Worm (Caenorhabditis elegans) whole organism, L2 larva: ENCODE measurements around the gene exc-5.
A peak's percentile ranks its signal among the peaks of the same experiment; 100 is the strongest.
"Not testable (repeated sequence)": the region's sequence is repeated elsewhere in the genome, so short reads cannot be mapped to it uniquely, and the experiment has no call there.

Experiments used
- C34F6.9 ChIP-seq: fragments of 150-350 bp; optimal IDR thresholded peaks from 2 replicates; lab custom pipeline; 2014; ENCODE audit warnings: missing biosample characterization, missing genetic modification characterization
- R02D3.7 ChIP-seq: fragments of 150-350 bp; optimal IDR thresholded peaks from 2 replicates; lab custom pipeline; 2014; ENCODE audit warnings: missing biosample characterization, missing genetic modification characterization
- ZK546.5 ChIP-seq: sonication (generic microtip); optimal IDR thresholded peaks from 2 replicates; lab custom pipeline; 2017; ENCODE audit warnings: missing biosample characterization, missing genetic modification characterization
- alr-1 ChIP-seq: fragments of 150-350 bp; optimal IDR thresholded peaks from 2 replicates; lab custom pipeline; 2014; ENCODE audit warnings: missing biosample characterization, missing genetic modification characterization
- aly-2 ChIP-seq: fragments of 150-350 bp; optimal IDR thresholded peaks from 2 replicates; lab custom pipeline; 2014; ENCODE audit warnings: missing biosample characterization, missing genetic modification characterization
- ama-1 ChIP-seq: fragments of 150-350 bp; optimal IDR thresholded peaks from 2 replicates; lab custom pipeline; 2018; ENCODE audit warnings: inconsistent platforms
- blmp-1 ChIP-seq: sonication (generic microtip); optimal IDR thresholded peaks from 2 replicates; lab custom pipeline; 2017; ENCODE audit warnings: missing genetic modification characterization, mild to moderate bottlenecking, missing compliant biosample characterization, antibody characterized with exemption, moderate library complexity; ENCODE audit not compliant: insufficient read depth
- ceh-16 ChIP-seq: fragments of 150-350 bp; optimal IDR thresholded peaks from 2 replicates; lab custom pipeline; 2014; ENCODE audit warnings: missing biosample characterization, missing genetic modification characterization
- ceh-82 ChIP-seq: fragments of 150-350 bp; optimal IDR thresholded peaks from 2 replicates; lab custom pipeline; 2014; ENCODE audit warnings: missing biosample characterization, missing genetic modification characterization
- crh-2 ChIP-seq: sonication (generic microtip); optimal IDR thresholded peaks from 2 replicates; lab custom pipeline; 2017; ENCODE audit warnings: missing biosample characterization, missing genetic modification characterization
- dmd-4 ChIP-seq: sonication (generic microtip); optimal IDR thresholded peaks from 2 replicates; lab custom pipeline; 2017; ENCODE audit warnings: missing biosample characterization, missing genetic modification characterization
- egl-27 ChIP-seq: sonication (generic microtip); optimal IDR thresholded peaks from 3 replicates; lab custom pipeline; 2017; ENCODE audit warnings: missing biosample characterization, missing genetic modification reagents, missing genetic modification characterization
- elt-1 ChIP-seq: fragments of 150-350 bp; optimal IDR thresholded peaks from 2 replicates; lab custom pipeline; 2014; ENCODE audit warnings: missing biosample characterization, missing genetic modification characterization
- elt-3 ChIP-seq: sonication (generic microtip); optimal IDR thresholded peaks from 2 replicates; lab custom pipeline; 2017; ENCODE audit warnings: missing biosample characterization, missing genetic modification characterization
- fos-1 ChIP-seq: fragments of 150-350 bp; optimal IDR thresholded peaks from 2 replicates; lab custom pipeline; 2014; ENCODE audit warnings: missing biosample characterization, missing genetic modification characterization
- gmeb-1 ChIP-seq: fragments of 150-350 bp; optimal IDR thresholded peaks from 2 replicates; lab custom pipeline; 2014; ENCODE audit warnings: missing biosample characterization, missing genetic modification characterization
- lin-11 ChIP-seq: fragments of 150-350 bp; sonication (generic microtip); optimal IDR thresholded peaks from 2 replicates; lab custom pipeline; 2014; ENCODE audit warnings: missing biosample characterization, missing genetic modification characterization, inconsistent platforms, mixed read lengths
- lin-13 ChIP-seq: fragments of 150-350 bp; optimal IDR thresholded peaks from 2 replicates; lab custom pipeline; 2014; ENCODE audit warnings: missing biosample characterization, missing genetic modification reagents, missing genetic modification characterization
- lin-39 ChIP-seq: fragments of 150-350 bp; optimal IDR thresholded peaks from 2 replicates; lab custom pipeline; 2014; ENCODE audit warnings: missing biosample characterization, missing genetic modification reagents, missing genetic modification characterization
- lsy-2 ChIP-seq, 2 experiments: fragments of 150-350 bp in 1 of 2; sonication (generic microtip) in 1 of 2; optimal IDR thresholded peaks; 2 replicates each; lab custom pipeline; 2014 to 2017; ENCODE audit warnings: missing biosample characterization in 2 of 2, missing genetic modification characterization in 2 of 2
- mab-5 ChIP-seq: fragments of 150-350 bp; optimal IDR thresholded peaks from 2 replicates; lab custom pipeline; 2014; ENCODE audit warnings: missing biosample characterization, missing genetic modification characterization
- mbf-1 ChIP-seq: sonication (generic microtip); optimal IDR thresholded peaks from 2 replicates; lab custom pipeline; 2017; ENCODE audit warnings: missing biosample characterization, missing genetic modification characterization
- mdl-1 ChIP-seq, 2 experiments: fragments of 150-350 bp in 1 of 2; sonication (generic microtip) in 1 of 2; optimal IDR thresholded peaks; 2 replicates each; lab custom pipeline; 2017; ENCODE audit warnings: missing biosample characterization in 2 of 2, missing genetic modification characterization in 2 of 2
- nhr-10 ChIP-seq: sonication (generic microtip); optimal IDR thresholded peaks from 2 replicates; lab custom pipeline; 2017; ENCODE audit warnings: missing biosample characterization, missing genetic modification characterization
- nhr-11 ChIP-seq: fragments of 150-350 bp; optimal IDR thresholded peaks from 2 replicates; lab custom pipeline; 2014; ENCODE audit warnings: missing biosample characterization, missing genetic modification characterization
- nhr-21 ChIP-seq: fragments of 150-350 bp; optimal IDR thresholded peaks from 2 replicates; lab custom pipeline; 2014; ENCODE audit warnings: missing biosample characterization, missing genetic modification characterization
- nhr-23 ChIP-seq: fragments of 150-350 bp; optimal IDR thresholded peaks from 2 replicates; lab custom pipeline; 2014; ENCODE audit warnings: missing biosample characterization, missing genetic modification reagents, missing genetic modification characterization
- nhr-237 ChIP-seq: fragments of 150-350 bp; optimal IDR thresholded peaks from 2 replicates; lab custom pipeline; 2014; ENCODE audit warnings: missing biosample characterization, missing genetic modification characterization
- nhr-25 ChIP-seq: fragments of 150-350 bp; sonication (generic microtip); optimal IDR thresholded peaks from 3 replicates; lab custom pipeline; 2014; ENCODE audit warnings: missing biosample characterization, missing genetic modification characterization
- nhr-6 ChIP-seq: fragments of 150-350 bp; optimal IDR thresholded peaks from 2 replicates; lab custom pipeline; 2014; ENCODE audit warnings: missing biosample characterization, missing genetic modification characterization
- nhr-77 ChIP-seq: fragments of 150-350 bp; optimal IDR thresholded peaks from 2 replicates; lab custom pipeline; 2014; ENCODE audit warnings: missing biosample characterization, missing genetic modification characterization
- peb-1 ChIP-seq: fragments of 150-350 bp; optimal IDR thresholded peaks from 2 replicates; lab custom pipeline; 2014; ENCODE audit warnings: missing biosample characterization, missing genetic modification characterization
- sem-4 ChIP-seq: fragments of 150-350 bp; optimal IDR thresholded peaks from 2 replicates; lab custom pipeline; 2014; ENCODE audit warnings: missing biosample characterization, missing genetic modification reagents, missing genetic modification characterization
- skn-1 ChIP-seq: sonication (generic microtip); optimal IDR thresholded peaks from 2 replicates; lab custom pipeline; 2017; ENCODE audit warnings: missing biosample characterization, missing genetic modification characterization
- sma-3 ChIP-seq: sonication (generic microtip); optimal IDR thresholded peaks from 2 replicates; lab custom pipeline; 2016; ENCODE audit warnings: missing genetic modification reagents, missing genetic modification characterization, missing compliant biosample characterization
- snpc-4 ChIP-seq: fragments of 150-350 bp; optimal IDR thresholded peaks from 2 replicates; lab custom pipeline; 2014; ENCODE audit warnings: missing biosample characterization, missing genetic modification characterization
- unc-55 ChIP-seq: fragments of 150-350 bp; sonication (generic microtip); optimal IDR thresholded peaks from 3 replicates; lab custom pipeline; 2014; ENCODE audit warnings: missing biosample characterization, missing genetic modification reagents, missing genetic modification characterization
- unc-62 ChIP-seq: fragments of 150-350 bp; optimal IDR thresholded peaks from 2 replicates; lab custom pipeline; 2014; ENCODE audit warnings: missing biosample characterization, missing genetic modification reagents, missing genetic modification characterization
- ztf-1 ChIP-seq: fragments of 200-800 bp; sonication (Bioruptor generic); conservative IDR thresholded peaks from 2 replicates; pipeline ENCODE4 v1.3.6; 2022; ENCODE audit warnings: missing genetic modification characterization, missing compliant biosample characterization
- ztf-4 ChIP-seq: fragments of 150-350 bp; optimal IDR thresholded peaks from 2 replicates; lab custom pipeline; 2014; ENCODE audit warnings: missing biosample characterization, missing genetic modification characterization

The exc-5 gene

DNA sequence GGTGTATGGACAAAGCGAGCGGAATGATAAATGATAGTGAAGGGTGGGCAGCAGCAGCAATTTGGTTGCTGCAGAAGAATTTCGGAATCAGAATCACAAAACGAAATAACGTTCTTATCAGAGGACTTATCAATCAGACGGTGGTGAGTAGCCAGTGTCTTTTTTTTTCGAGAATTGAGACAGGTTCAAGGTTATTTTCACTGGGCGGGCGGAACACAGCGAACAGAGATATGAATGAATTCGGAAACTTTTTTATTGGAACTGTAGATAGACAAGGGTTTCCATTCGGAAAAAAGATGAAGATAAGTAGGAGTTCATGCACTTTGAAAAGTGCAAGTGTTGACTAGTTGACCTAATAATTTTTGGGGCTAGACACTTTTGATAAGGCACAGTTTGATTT is 20.2 kb downstream of the exc-5 start (continued):
- no peak for TF ChIP-seq R02D3.7 (tag; lab: Kevin White, UChicago)
- TF ChIP-seq sem-4 (tag; lab: Kevin White, UChicago) = peak; percentile 42
- TF ChIP-seq mab-5 (tag; lab: Kevin White, UChicago) = no peak

DNA sequence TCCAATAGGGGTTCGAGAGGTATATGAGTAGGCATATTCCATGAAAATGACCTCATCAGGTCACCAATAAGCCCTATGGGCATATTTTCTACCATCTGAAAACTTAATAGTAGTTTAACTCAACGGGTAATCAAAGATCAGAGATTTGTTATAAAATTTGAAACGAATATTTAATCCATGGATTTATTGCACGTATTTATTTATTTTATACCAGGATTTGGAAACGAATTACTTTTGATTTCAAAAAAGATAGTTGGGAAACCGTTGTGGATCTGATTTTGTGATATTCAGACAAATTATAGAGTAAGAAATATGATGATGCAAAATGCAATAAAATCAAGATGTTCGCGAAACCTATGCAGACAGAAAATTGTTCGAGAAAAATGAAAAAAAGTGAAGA is 20.7 kb downstream of the exc-5 start, which contains the start of gene C33D9.3:
Gene C33D9.3 (minus strand): TSS at position 101 of the 400 bp plus-strand sequence.
- TF ChIP-seq ztf-1 (GFP tag; lab: Robert Waterston, UW) = no peak
- no peak for TF ChIP-seq ceh-82
- no peak for TF ChIP-seq lin-13 (GFP tag; lab: Kevin White, UChicago)
- TF ChIP-seq R02D3.7 (tag; lab: Kevin White, UChicago) = no peak
- TF ChIP-seq mbf-1 (tag; lab: Kevin White, UChicago) = no peak
- no peak for TF ChIP-seq lin-11 (tag; lab: Kevin White, UChicago)
- TF ChIP-seq ceh-16 (tag; lab: Kevin White, UChicago) = no peak
- TF ChIP-seq nhr-21 (tag; lab: Kevin White, UChicago) = no peak
- no peak for TF ChIP-seq lin-39
- TF ChIP-seq dmd-4 = no peak
- TF ChIP-seq nhr-11 (tag; lab: Kevin White, UChicago) = no peak
- no peak for TF ChIP-seq elt-1 (tag; lab: Kevin White, UChicago)
- no peak for TF ChIP-seq gmeb-1 (tag; lab: Kevin White, UChicago)
- TF ChIP-seq ZK546.5 = no peak
- TF ChIP-seq C34F6.9 (tag; lab: Kevin White, UChicago) = no peak
- TF ChIP-seq crh-2 (tag; lab: Kevin White, UChicago) = no peak
- no peak for TF ChIP-seq blmp-1 (tag; lab: Kevin White, UChicago)
- TF ChIP-seq fos-1 (tag; lab: Kevin White, UChicago) = no peak
- TF ChIP-seq peb-1 (tag; lab: Kevin White, UChicago) = no peak
- no peak for TF ChIP-seq elt-3 (tag; lab: Kevin White, UChicago)

DNA sequence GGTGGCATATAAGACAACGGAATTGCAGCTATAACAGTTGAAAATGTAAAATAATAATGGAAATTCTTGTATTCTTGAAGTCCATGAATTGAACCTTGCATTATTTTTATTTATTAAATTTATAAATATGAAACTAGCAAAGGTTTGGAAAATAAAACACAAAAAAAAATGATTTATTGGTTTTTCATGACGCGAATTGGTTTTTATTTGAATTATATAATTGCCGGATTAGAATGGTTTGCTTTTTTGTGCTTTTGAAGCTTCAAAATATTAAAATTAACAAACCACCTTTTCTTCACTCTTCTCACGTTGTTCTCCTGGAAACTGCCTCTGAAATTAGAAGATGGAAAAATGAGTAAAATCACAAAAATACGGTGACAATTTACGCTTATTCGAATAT is 23.3 kb downstream of the exc-5 start, which contains the start of gene sru-35:
Gene sru-35 (minus strand): TSS at position 101 of the 400 bp plus-strand sequence.
- TF ChIP-seq blmp-1 (tag; lab: Kevin White, UChicago) (no peak), nhr-23 (tag; lab: Kevin White, UChicago) (no peak), fos-1 (tag; lab: Kevin White, UChicago) (no peak), nhr-77 (tag; lab: Kevin White, UChicago) (no peak), ama-1 (no peak), C34F6.9 (tag; lab: Kevin White, UChicago) (no peak), snpc-4 (tag; lab: Kevin White, UChicago) (no peak), nhr-25 (tag; lab: Kevin White, UChicago) (no peak), lin-39 (no peak), nhr-237 (tag; lab: Kevin White, UChicago) (no peak), R02D3.7 (tag; lab: Kevin White, UChicago) (no peak), mbf-1 (tag; lab: Kevin White, UChicago) (no peak), lin-11 (tag; lab: Kevin White, UChicago) (no peak), aly-2 (no peak), elt-1 (tag; lab: Kevin White, UChicago) (no peak), nhr-6 (no peak), unc-55 (GFP tag; lab: Kevin White, UChicago) (no peak), elt-3 (tag; lab: Kevin White, UChicago) (no peak)

DNA sequence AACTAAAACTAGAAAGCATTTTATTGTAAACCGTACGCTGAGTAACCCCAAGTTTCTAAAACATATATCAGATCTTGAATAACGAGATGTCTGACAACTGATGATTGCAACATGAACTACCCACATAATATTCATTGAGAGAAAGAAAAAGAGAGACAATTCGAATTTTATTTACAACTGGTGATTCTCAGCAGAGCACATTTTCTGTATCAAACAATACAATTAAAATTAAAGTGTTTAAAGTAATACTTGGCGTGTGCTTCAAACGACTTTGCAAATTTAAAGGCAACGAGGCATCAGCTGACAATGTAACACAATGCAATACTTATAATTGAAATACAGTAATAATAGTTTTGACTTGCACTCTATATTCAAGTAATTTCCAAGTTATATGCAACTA is 25.4 kb downstream of the exc-5 start, which contains the start of gene C33D9.10:
Gene C33D9.10 (minus strand): TSS at position 101 of the 400 bp plus-strand sequence.
- TF ChIP-seq sma-3; elt-1 (tag; lab: Kevin White, UChicago); nhr-10 (tag; lab: Kevin White, UChicago): not testable (repeated sequence)

- TF ChIP-seq skn-1 (no peak), ceh-16 (tag; lab: Kevin White, UChicago) (no peak), C34F6.9 (tag; lab: Kevin White, UChicago) (peak; percentile 40), fos-1 (tag; lab: Kevin White, UChicago) (no peak), unc-55 (GFP tag; lab: Kevin White, UChicago) (peak; percentile 60), nhr-25 (tag; lab: Kevin White, UChicago) (no peak), egl-27 (no peak), crh-2 (tag; lab: Kevin White, UChicago) (no peak), lin-11 (tag; lab: Kevin White, UChicago) (no peak), lsy-2 (tag; optimal IDR thresholded peaks at IDR 0.05; lab: Kevin White, UChicago) (peak in 1 of 2 experiments; percentile 30), unc-62 (no peak), ztf-4 (tag; lab: Kevin White, UChicago) (no peak), sma-3 (no peak), alr-1 (tag; lab: Kevin White, UChicago) (no peak), lin-39 (no peak), R02D3.7 (tag; lab: Kevin White, UChicago) (no peak), mdl-1 (tag; optimal IDR thresholded peaks at IDR 0.05; lab: Kevin White, UChicago) (no peak), elt-3 (tag; lab: Kevin White, UChicago) (no peak)
- TF ChIP-seq, all 48 proteins: peak for 3
Measured at ce11 chrIV:8786654-8787053, 26.8 kb downstream of the exc-5 start, which contains the start of gene C33D9.8. C33D9.8 (minus strand) TSS chrIV:8786752.
